Worm (Caenorhabditis elegans) whole organism, late embryonic: ENCODE data around the gene lcmt-1.

Experiments used
- F13H6.1 ChIP-seq: sonication (generic microtip); optimal IDR thresholded peaks from 2 replicates; lab custom pipeline; 2016; ENCODE audit warnings: missing genetic modification characterization, missing compliant biosample characterization
- ahr-1 ChIP-seq: sonication (generic microtip); optimal IDR thresholded peaks from 2 replicates; lab custom pipeline; 2016; ENCODE audit warnings: missing genetic modification characterization, missing compliant biosample characterization
- ama-1 ChIP-seq: fragments of 150-350 bp; optimal IDR thresholded peaks from 2 replicates; lab custom pipeline; 2014
- ceh-19 ChIP-seq: fragments of 200-800 bp; sonication (Bioruptor generic); optimal IDR thresholded peaks from 2 replicates; lab custom pipeline; 2018; ENCODE audit warnings: mild to moderate bottlenecking, missing genetic modification characterization, missing compliant biosample characterization
- ceh-2 ChIP-seq: sonication (generic microtip); optimal IDR thresholded peaks from 2 replicates; lab custom pipeline; 2016; ENCODE audit warnings: missing genotype, missing genetic modification characterization, missing compliant biosample characterization
- ceh-22 ChIP-seq: sonication (generic microtip); optimal IDR thresholded peaks from 2 replicates; lab custom pipeline; 2017; ENCODE audit warnings: missing biosample characterization, missing genetic modification characterization
- ceh-24 ChIP-seq: sonication (generic microtip); optimal IDR thresholded peaks from 2 replicates; lab custom pipeline; 2016; ENCODE audit warnings: mild to moderate bottlenecking, missing genetic modification characterization, missing compliant biosample characterization
- ceh-30 ChIP-seq: fragments of 150-350 bp; optimal IDR thresholded peaks from 2 replicates; lab custom pipeline; 2014; ENCODE audit warnings: missing biosample characterization, missing genetic modification characterization
- ceh-34 ChIP-seq: sonication (generic microtip); optimal IDR thresholded peaks from 2 replicates; lab custom pipeline; 2016; ENCODE audit warnings: mild to moderate bottlenecking, missing genetic modification characterization, missing compliant biosample characterization
- ceh-45 ChIP-seq: fragments of 200-800 bp; sonication (Bioruptor generic); IDR thresholded peaks from 2 replicates; pipeline ENCODE4 v1.3.6; 2022; ENCODE audit warnings: missing genetic modification reagents, missing genetic modification characterization, missing compliant biosample characterization
- ceh-48 ChIP-seq: sonication (generic microtip); optimal IDR thresholded peaks from 2 replicates; lab custom pipeline; 2016; ENCODE audit warnings: missing genetic modification characterization, inconsistent platforms, missing compliant biosample characterization
- che-1 ChIP-seq: sonication (generic microtip); optimal IDR thresholded peaks from 2 replicates; lab custom pipeline; 2016; ENCODE audit warnings: mild to moderate bottlenecking, missing genetic modification characterization, missing compliant biosample characterization
- dmd-4 ChIP-seq: sonication (generic microtip); optimal IDR thresholded peaks from 2 replicates; lab custom pipeline; 2016; ENCODE audit warnings: borderline replicate concordance, missing genetic modification characterization, missing compliant biosample characterization
- fax-1 ChIP-seq: sonication (generic microtip); optimal IDR thresholded peaks from 2 replicates; lab custom pipeline; 2016; ENCODE audit warnings: missing genotype, missing genetic modification characterization, missing compliant biosample characterization
- fkh-6 ChIP-seq: sonication (generic microtip); optimal IDR thresholded peaks from 2 replicates; lab custom pipeline; 2016; ENCODE audit warnings: missing genetic modification characterization, missing compliant biosample characterization
- hlh-13 ChIP-seq: fragments of 200-800 bp; sonication (Bioruptor generic); optimal IDR thresholded peaks from 2 replicates; lab custom pipeline; 2018; ENCODE audit warnings: mild to moderate bottlenecking, missing genetic modification characterization, missing compliant biosample characterization
- hlh-30 ChIP-seq: sonication (generic microtip); optimal IDR thresholded peaks from 2 replicates; lab custom pipeline; 2017; ENCODE audit warnings: antibody characterized with exemption, missing genetic modification characterization, missing compliant biosample characterization; ENCODE audit not compliant: insufficient read depth
- hlh-8 ChIP-seq: sonication (generic microtip); optimal IDR thresholded peaks from 2 replicates; lab custom pipeline; 2016; ENCODE audit warnings: missing genotype, missing genetic modification characterization, missing compliant biosample characterization
- nfya-1 ChIP-seq: sonication (generic microtip); optimal IDR thresholded peaks from 2 replicates; lab custom pipeline; 2017; ENCODE audit warnings: missing genetic modification characterization, mild to moderate bottlenecking, missing compliant biosample characterization, antibody characterized with exemption, moderate library complexity
- nhr-11 ChIP-seq: fragments of 150-350 bp; optimal IDR thresholded peaks from 2 replicates; lab custom pipeline; 2014; ENCODE audit warnings: missing biosample characterization, missing genetic modification characterization
- npax-4 ChIP-seq: sonication (generic microtip); optimal IDR thresholded peaks from 2 replicates; lab custom pipeline; 2016; ENCODE audit warnings: missing genetic modification characterization, missing compliant biosample characterization
- odd-2 ChIP-seq: sonication (generic microtip); optimal IDR thresholded peaks from 2 replicates; lab custom pipeline; 2017; ENCODE audit warnings: antibody characterized with exemption, mild to moderate bottlenecking, missing genetic modification characterization, missing compliant biosample characterization
- pax-1 ChIP-seq: fragments of 150-350 bp; optimal IDR thresholded peaks from 2 replicates; lab custom pipeline; 2014; ENCODE audit warnings: missing biosample characterization, missing genetic modification characterization
- pha-4 ChIP-seq: fragments of 150-350 bp; optimal IDR thresholded peaks from 2 replicates; lab custom pipeline; 2018; ENCODE audit warnings: missing biosample characterization, missing genetic modification reagents, missing genetic modification characterization
- pqm-1 ChIP-seq: sonication (generic microtip); optimal IDR thresholded peaks from 2 replicates; lab custom pipeline; 2016; ENCODE audit warnings: missing genetic modification characterization, missing compliant biosample characterization
- ref-2 ChIP-seq: sonication (generic microtip); optimal IDR thresholded peaks from 2 replicates; lab custom pipeline; 2016; ENCODE audit warnings: missing genetic modification characterization, missing compliant biosample characterization
- sdc-2 ChIP-seq: sonication (generic microtip); optimal IDR thresholded peaks from 2 replicates; lab custom pipeline; 2016; ENCODE audit warnings: missing genotype, missing genetic modification characterization, missing compliant biosample characterization
- tbx-2 ChIP-seq: sonication (generic microtip); optimal IDR thresholded peaks from 2 replicates; lab custom pipeline; 2016; ENCODE audit warnings: missing genetic modification characterization, missing compliant biosample characterization
- tbx-7 ChIP-seq: sonication (generic microtip); optimal IDR thresholded peaks from 2 replicates; lab custom pipeline; 2016; ENCODE audit warnings: missing genotype, missing genetic modification characterization, missing compliant biosample characterization
- unc-3 ChIP-seq, 2 experiments: fragments of 200-800 bp in 1 of 2; sonication (Bioruptor generic) in 1 of 2; sonication (generic microtip) in 1 of 2; conservative IDR thresholded peaks in 1 of 2; optimal IDR thresholded peaks in 1 of 2; 2 replicates each; pipeline versions ENCODE4 v1.3.6 to Lab custom; 2016 to 2022; ENCODE audit warnings: missing compliant biosample characterization in 2 of 2, missing genetic modification characterization in 2 of 2, missing genetic modification reagents in 1 of 2
- unc-42 ChIP-seq: sonication (generic microtip); optimal IDR thresholded peaks from 2 replicates; lab custom pipeline; 2016; ENCODE audit warnings: missing genotype, missing genetic modification characterization, missing compliant biosample characterization
- unc-55 ChIP-seq: sonication (generic microtip); optimal IDR thresholded peaks from 2 replicates; lab custom pipeline; 2017; ENCODE audit warnings: missing biosample characterization, missing genetic modification reagents, missing genetic modification characterization
- unc-86 ChIP-seq: sonication (generic microtip); optimal IDR thresholded peaks from 2 replicates; lab custom pipeline; 2016; ENCODE audit warnings: missing genetic modification characterization, missing compliant biosample characterization
- ztf-16 ChIP-seq: sonication (generic microtip); optimal IDR thresholded peaks from 2 replicates; lab custom pipeline; 2017; ENCODE audit warnings: missing genetic modification characterization, missing compliant biosample characterization

lcmt-1 gene

DNA sequence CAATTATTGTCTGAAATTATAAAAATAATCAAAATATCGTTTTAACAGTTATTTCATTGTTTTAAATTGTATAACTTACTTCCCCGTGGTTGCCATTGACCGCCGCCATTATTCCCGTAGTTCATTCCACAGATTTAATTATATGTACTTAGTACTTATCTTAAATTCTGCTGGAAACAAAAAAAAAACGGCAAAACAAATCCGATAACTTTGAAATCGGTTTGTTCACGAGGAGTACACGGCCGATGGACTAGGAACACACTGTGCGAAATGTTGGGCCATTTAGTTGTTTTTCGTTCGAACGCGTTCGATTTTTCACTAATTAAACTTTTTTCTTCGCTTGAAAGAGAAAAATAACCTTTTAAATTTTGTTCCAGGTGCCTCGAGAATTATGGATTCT is at the start of gene lcmt-1, which contains the start of gene B0285.3 (continued):
- no peak for TF ChIP-seq ztf-16 (tag; lab: Kevin White, UChicago)
- no peak for TF ChIP-seq nhr-11 (tag; lab: Kevin White, UChicago)
- no peak for TF ChIP-seq ahr-1 (tag; lab: Kevin White, UChicago)
- no peak for TF ChIP-seq ceh-22 (tag; lab: Kevin White, UChicago)
- peak; percentile 60 for TF ChIP-seq tbx-2
- TF ChIP-seq hlh-13 (GFP tag; lab: Kevin White, UChicago) = no peak
- no peak for TF ChIP-seq hlh-30 (tag; lab: Kevin White, UChicago)
- peak; percentile 80 for TF ChIP-seq ceh-2 (tag; lab: Kevin White, UChicago)
- no peak for TF ChIP-seq sdc-2 (tag; lab: Kevin White, UChicago)
- TF ChIP-seq pqm-1 (tag; lab: Kevin White, UChicago) = no peak
- no peak for TF ChIP-seq pha-4 (tag; lab: Kevin White, UChicago)
- peak; percentile 19 for TF ChIP-seq hlh-8
- no peak for TF ChIP-seq ceh-34
- no peak for TF ChIP-seq dmd-4
- TF ChIP-seq ceh-24 (tag; lab: Kevin White, UChicago) = no peak
- TF ChIP-seq, all 69 proteins: peak for 12

- TF ChIP-seq che-1 (no peak), ztf-16 (tag; lab: Kevin White, UChicago) (no peak), ceh-22 (tag; lab: Kevin White, UChicago) (no peak), fkh-6 (tag; lab: Kevin White, UChicago) (no peak), fax-1 (no peak), F13H6.1 (tag; lab: Kevin White, UChicago) (no peak), ama-1 (lab: Kevin White, UChicago) (no peak)
- TF ChIP-seq, all 69 proteins: peak for 0
Measured at ce11 chrIII:4294153-4294862, 48.9 kb upstream of the lcmt-1 start, which contains the start of the genes nth-1 and R10E4.7. nth-1 (minus strand) TSS chrIII:4294253. R10E4.7 (plus strand) TSS chrIII:4294812.

ce11 chrIII:4300989-4301498 is 42.2 kb upstream of the lcmt-1 start, which contains the start of gene R10E4.11:
R10E4.11 (minus strand) TSS chrIII:4301039.
- TF ChIP-seq ceh-48 (peak; percentile 75), nfya-1 (no peak)

ce11 chrIII:4302293-4302692 is 41.0 kb upstream of the lcmt-1 start, which contains the start of gene R10E4.9:
R10E4.9 (minus strand) TSS chrIII:4302393.
- TF ChIP-seq ama-1 (lab: Kevin White, UChicago) = no peak
- TF ChIP-seq unc-55 = no peak
- TF ChIP-seq tbx-7 = no peak
- no peak for TF ChIP-seq ceh-30 (tag; lab: Kevin White, UChicago)
- TF ChIP-seq odd-2 (tag; lab: Kevin White, UChicago) = no peak
- TF ChIP-seq ceh-45 (GFP tag; lab: Robert Waterston, UW) = no peak
- TF ChIP-seq pax-1 = no peak
- TF ChIP-seq unc-42 (tag; lab: Kevin White, UChicago) = no peak
- TF ChIP-seq pqm-1 (tag; lab: Kevin White, UChicago) = no peak
- TF ChIP-seq sdc-2 (tag; lab: Kevin White, UChicago) = no peak

DNA sequence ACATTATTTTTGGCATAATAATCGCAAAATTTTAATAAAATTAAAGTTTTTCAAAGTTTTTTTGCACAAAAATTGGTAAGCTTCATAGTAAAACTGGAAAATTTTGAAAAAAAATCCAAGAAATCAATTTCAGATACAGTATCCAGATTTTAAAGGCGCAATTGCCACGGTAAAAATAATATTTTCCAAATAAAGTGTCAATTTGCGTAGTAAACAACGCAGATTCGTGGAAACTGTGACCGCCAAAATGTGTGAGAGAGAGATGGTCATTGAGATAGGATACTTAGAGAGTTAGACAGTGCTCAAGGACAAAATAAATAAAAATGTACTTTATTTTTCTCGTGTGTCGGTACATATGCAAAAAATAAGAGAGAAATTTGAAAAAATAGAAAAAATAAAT is 40.5 kb upstream of the lcmt-1 start:
- TF ChIP-seq npax-4 (tag; lab: Kevin White, UChicago) (no peak), unc-3 (GFP tag; conservative IDR thresholded peaks at IDR 0.05; lab: Robert Waterston, UW) (no peak), unc-3 (tag; optimal IDR thresholded peaks at IDR 0.05; lab: Kevin White, UChicago) (no peak), ref-2 (no peak), tbx-2 (no peak), ceh-19 (GFP tag; lab: Kevin White, UChicago) (no peak), hlh-30 (tag; lab: Kevin White, UChicago) (no peak), unc-86 (tag; lab: Kevin White, UChicago) (no peak)
